Fruit fly (Drosophila melanogaster) whole organism, embryonic: Measurements from ENCODE around the gene Setx.

Source experiments
- Asciz ChIP-seq: fragments of 200-800 bp; sonication (Bioruptor generic); optimal IDR thresholded peaks from 2 replicates; lab custom pipeline; 2017; ENCODE audit warnings: missing biosample characterization, mild to moderate bottlenecking, missing genetic modification characterization, missing genetic modification reagents
- Awh ChIP-seq: fragments of 200-800 bp; sonication (Bioruptor generic); IDR thresholded peaks from 2 replicates; pipeline ENCODE4, ENCODE4 v1.3.6; 2022; ENCODE audit warnings: missing biosample characterization, missing genetic modification characterization
- BEAF-32 ChIP-seq: fragments of 200-800 bp; sonication (Bioruptor generic); optimal IDR thresholded peaks from 3 replicates; lab custom pipeline; 2017; ENCODE audit warnings: missing biosample characterization, missing genetic modification characterization, mild to moderate bottlenecking, moderate library complexity, missing genetic modification reagents
- CG10321 ChIP-seq: fragments of 200-800 bp; sonication (Bioruptor generic); IDR thresholded peaks from 2 replicates; pipeline ENCODE4 v1.3.6; 2022; ENCODE audit warnings: missing biosample characterization, missing genetic modification characterization
- CG10565 ChIP-seq: fragments of 200-800 bp; sonication (Bioruptor generic); optimal IDR thresholded peaks from 3 replicates; lab custom pipeline; 2016; ENCODE audit warnings: missing biosample characterization, mild to moderate bottlenecking, missing genetic modification characterization
- CG11504 ChIP-seq: fragments of 200-800 bp; sonication (Bioruptor generic); optimal IDR thresholded peaks from 3 replicates; lab custom pipeline; 2019; ENCODE audit warnings: missing biosample characterization, mild to moderate bottlenecking, missing genetic modification characterization, moderate library complexity
- CG12236 ChIP-seq: fragments of 200-800 bp; sonication (Bioruptor generic); optimal IDR thresholded peaks from 2 replicates; lab custom pipeline; 2016; ENCODE audit warnings: missing biosample characterization, missing genetic modification characterization
- CG12391 ChIP-seq: fragments of 200-800 bp; sonication (Bioruptor generic); optimal IDR thresholded peaks from 3 replicates; lab custom pipeline; 2018; ENCODE audit warnings: missing biosample characterization, mild to moderate bottlenecking, missing genetic modification characterization, moderate library complexity
- CG13624 ChIP-seq: fragments of 200-800 bp; sonication (Bioruptor generic); optimal IDR thresholded peaks from 2 replicates; lab custom pipeline; 2016; ENCODE audit warnings: missing biosample characterization, missing genetic modification characterization
- CG17328 ChIP-seq: fragments of 200-800 bp; sonication (Bioruptor generic); IDR thresholded peaks from 2 replicates; pipeline ENCODE4 v1.3.6; 2022; ENCODE audit warnings: missing biosample characterization, missing genetic modification characterization
- CG30431 ChIP-seq: fragments of 200-800 bp; sonication (Bioruptor generic); optimal IDR thresholded peaks from 2 replicates; lab custom pipeline; 2017; ENCODE audit warnings: missing biosample characterization, missing genetic modification characterization
- CG32772 ChIP-seq: fragments of 200-800 bp; sonication (Bioruptor generic); IDR thresholded peaks from 2 replicates; pipeline ENCODE4 v1.3.6; 2022; ENCODE audit warnings: missing biosample characterization, missing genetic modification characterization
- CG33213 ChIP-seq: fragments of 200-800 bp; sonication (Bioruptor generic); optimal IDR thresholded peaks from 3 replicates; lab custom pipeline; 2016; ENCODE audit warnings: missing biosample characterization, missing genetic modification characterization
- CG4360 ChIP-seq: fragments of 200-800 bp; sonication (Bioruptor generic); IDR thresholded peaks from 2 replicates; pipeline ENCODE4 v1.3.6; 2022; ENCODE audit warnings: missing biosample characterization, missing genetic modification characterization
- CG43689 ChIP-seq: fragments of 200-800 bp; sonication (Bioruptor generic); IDR thresholded peaks from 2 replicates; pipeline ENCODE4 v1.3.6; 2022; ENCODE audit warnings: missing biosample characterization, missing genetic modification characterization
- CG6654 ChIP-seq: fragments of 200-800 bp; sonication (Bioruptor generic); optimal IDR thresholded peaks from 2 replicates; lab custom pipeline; 2017; ENCODE audit warnings: missing biosample characterization, mild to moderate bottlenecking, missing genetic modification characterization
- CG8924 ChIP-seq: fragments of 200-800 bp; optimal IDR thresholded peaks from 3 replicates; lab custom pipeline; 2019; ENCODE audit warnings: missing biosample characterization, mild to moderate bottlenecking, missing genetic modification characterization, moderate library complexity
- CG9817 ChIP-seq: fragments of 200-800 bp; sonication (Bioruptor generic); optimal IDR thresholded peaks from 2 replicates; lab custom pipeline; 2018; ENCODE audit warnings: missing biosample characterization, mild to moderate bottlenecking, missing genetic modification characterization, moderate library complexity
- GATAe ChIP-seq: fragments of 200-800 bp; sonication (Bioruptor generic); conservative IDR thresholded peaks from 2 replicates; pipeline ENCODE4 v1.3.6; 2022; ENCODE audit warnings: missing biosample characterization, missing genetic modification characterization
- HmgZ ChIP-seq: fragments of 200-800 bp; sonication (Bioruptor generic); optimal IDR thresholded peaks from 2 replicates; lab custom pipeline; 2018; ENCODE audit warnings: missing biosample characterization, mild to moderate bottlenecking, missing genetic modification characterization
- Kr ChIP-seq: fragments of 200-800 bp; sonication (Bioruptor generic); optimal IDR thresholded peaks from 2 replicates; lab custom pipeline; 2017; ENCODE audit warnings: missing biosample characterization, mild to moderate bottlenecking, missing genetic modification characterization
- MESR4 ChIP-seq: fragments of 200-800 bp; sonication (Bioruptor generic); optimal IDR thresholded peaks from 2 replicates; lab custom pipeline; 2018; ENCODE audit warnings: missing biosample characterization, mild to moderate bottlenecking, missing genetic modification characterization, moderate library complexity
- NC2β ChIP-seq: fragments of 200-800 bp; sonication (Bioruptor generic); optimal IDR thresholded peaks from 2 replicates; lab custom pipeline; 2016; ENCODE audit warnings: missing biosample characterization, missing genetic modification characterization
- Sox102F ChIP-seq: fragments of 200-800 bp; sonication (Bioruptor generic); optimal IDR thresholded peaks from 2 replicates; lab custom pipeline; 2018; ENCODE audit warnings: missing biosample characterization, mild to moderate bottlenecking, missing genetic modification characterization, moderate library complexity
- Spps ChIP-seq: fragments of 200-800 bp; sonication (Bioruptor generic); optimal IDR thresholded peaks from 2 replicates; lab custom pipeline; 2018; ENCODE audit warnings: missing biosample characterization, mild to moderate bottlenecking, missing genetic modification characterization
- Tbp ChIP-seq: fragments of >200 bp; optimal IDR thresholded peaks from 2 replicates; lab custom pipeline; 2018; ENCODE audit warnings: missing biosample characterization, missing genetic modification characterization
- al ChIP-seq: fragments of 200-800 bp; sonication (Bioruptor generic); IDR thresholded peaks from 2 replicates; pipeline ENCODE4 v1.3.6; 2022; ENCODE audit warnings: missing biosample characterization, missing genetic modification characterization
- amos ChIP-seq: fragments of 200-800 bp; sonication (Bioruptor generic); IDR thresholded peaks from 2 replicates; pipeline ENCODE4 v1.3.6; 2022; ENCODE audit warnings: missing biosample characterization, missing genetic modification characterization; ENCODE audit not compliant: partially characterized antibody
- ara ChIP-seq: fragments of 200-800 bp; sonication (Bioruptor generic); IDR thresholded peaks from 2 replicates; pipeline ENCODE4 v1.3.6; 2022; ENCODE audit warnings: missing biosample characterization, missing genetic modification characterization
- ase ChIP-seq: fragments of 200-800 bp; sonication (Bioruptor generic); IDR thresholded peaks from 3 replicates; pipeline ENCODE4 v1.3.6; 2022; ENCODE audit warnings: missing biosample characterization, missing genetic modification characterization
- chinmo ChIP-seq: fragments of 200-800 bp; sonication (Bioruptor generic); IDR thresholded peaks from 4 replicates; pipeline ENCODE4 v1.3.6; 2022; ENCODE audit warnings: missing biosample characterization, missing genetic modification characterization; ENCODE audit not compliant: partially characterized antibody
- chm ChIP-seq: fragments of 200-800 bp; sonication (Bioruptor generic); IDR thresholded peaks from 2 replicates; pipeline ENCODE4 v1.3.6; 2022; ENCODE audit warnings: missing biosample characterization, missing genetic modification characterization
- crol ChIP-seq: fragments of 200-800 bp; sonication (Bioruptor generic); IDR thresholded peaks from 2 replicates; pipeline ENCODE4 v1.3.6; 2022; ENCODE audit warnings: missing biosample characterization, missing genetic modification characterization
- disco-r ChIP-seq: fragments of 200-800 bp; sonication (Bioruptor generic); optimal IDR thresholded peaks from 2 replicates; lab custom pipeline; 2016; ENCODE audit warnings: missing biosample characterization, missing genetic modification characterization
- dmrt99B ChIP-seq: fragments of 200-800 bp; sonication (Bioruptor generic); optimal IDR thresholded peaks from 2 replicates; lab custom pipeline; 2018; ENCODE audit warnings: missing biosample characterization, mild to moderate bottlenecking, missing genetic modification characterization, moderate library complexity
- exex ChIP-seq: fragments of 200-800 bp; sonication (Bioruptor generic); optimal IDR thresholded peaks from 4 replicates; lab custom pipeline; 2018; ENCODE audit warnings: missing biosample characterization, mild to moderate bottlenecking, missing genetic modification characterization, moderate library complexity
- fd3F ChIP-seq: fragments of 200-800 bp; sonication (Bioruptor generic); optimal IDR thresholded peaks from 2 replicates; lab custom pipeline; 2018; ENCODE audit warnings: missing biosample characterization, mild to moderate bottlenecking, missing genetic modification characterization, moderate library complexity
- fd96Cb ChIP-seq: fragments of 200-800 bp; sonication (Bioruptor generic); optimal IDR thresholded peaks from 2 replicates; lab custom pipeline; 2018; ENCODE audit warnings: missing biosample characterization, mild to moderate bottlenecking, missing genetic modification characterization, moderate library complexity
- gem ChIP-seq: fragments of 200-800 bp; sonication (Bioruptor generic); optimal IDR thresholded peaks from 2 replicates; lab custom pipeline; 2019; ENCODE audit warnings: missing biosample characterization, mild to moderate bottlenecking, missing genetic modification characterization, moderate library complexity
- grau ChIP-seq: fragments of 200-800 bp; optimal IDR thresholded peaks from 3 replicates; lab custom pipeline; 2019; ENCODE audit warnings: missing biosample characterization, mild to moderate bottlenecking, missing genetic modification characterization, moderate library complexity
- ind ChIP-seq: fragments of 200-800 bp; sonication (Bioruptor generic); optimal IDR thresholded peaks from 3 replicates; lab custom pipeline; 2016; ENCODE audit warnings: missing biosample characterization, missing genetic modification characterization
- jumu ChIP-seq: fragments of 200-800 bp; sonication (Bioruptor generic); optimal IDR thresholded peaks from 3 replicates; lab custom pipeline; 2016; ENCODE audit warnings: missing biosample characterization, missing genetic modification characterization
- knrl ChIP-seq: fragments of 200-800 bp; sonication (Bioruptor generic); IDR thresholded peaks from 3 replicates; pipeline ENCODE4 v1.3.6; 2022; ENCODE audit warnings: missing biosample characterization, missing genetic modification characterization; ENCODE audit not compliant: partially characterized antibody
- odd ChIP-seq: fragments of 200-800 bp; sonication (Bioruptor generic); optimal IDR thresholded peaks from 2 replicates; lab custom pipeline; 2017; ENCODE audit warnings: missing biosample characterization, mild to moderate bottlenecking, missing genetic modification characterization
- org-1 ChIP-seq: fragments of 200-800 bp; sonication (Bioruptor generic); optimal IDR thresholded peaks from 2 replicates; lab custom pipeline; 2017; ENCODE audit warnings: missing biosample characterization, missing genetic modification characterization
- phol ChIP-seq: fragments of 200-800 bp; sonication (Bioruptor generic); optimal IDR thresholded peaks from 3 replicates; lab custom pipeline; 2018; ENCODE audit warnings: missing biosample characterization, mild to moderate bottlenecking, missing genetic modification characterization, moderate library complexity
- row ChIP-seq: fragments of 200-800 bp; sonication (Bioruptor generic); IDR thresholded peaks from 3 replicates; pipeline ENCODE4 v1.3.6; 2022; ENCODE audit warnings: missing biosample characterization, missing genetic modification characterization
- slou ChIP-seq: fragments of 200-800 bp; sonication (Bioruptor generic); optimal IDR thresholded peaks from 3 replicates; lab custom pipeline; 2016; ENCODE audit warnings: missing biosample characterization, missing genetic modification characterization
- tap ChIP-seq: fragments of 200-800 bp; optimal IDR thresholded peaks from 3 replicates; lab custom pipeline; 2019; ENCODE audit warnings: missing biosample characterization, mild to moderate bottlenecking, missing genetic modification characterization, moderate library complexity
- trh ChIP-seq: fragments of 200-800 bp; sonication (Bioruptor generic); optimal IDR thresholded peaks from 2 replicates; lab custom pipeline; 2016; ENCODE audit warnings: missing biosample characterization, missing genetic modification characterization
- twi ChIP-seq: fragments of 200-800 bp; optimal IDR thresholded peaks from 2 replicates; lab custom pipeline; 2019; ENCODE audit warnings: missing biosample characterization, mild to moderate bottlenecking, missing genetic modification characterization, moderate library complexity
- wdn ChIP-seq: fragments of 200-800 bp; sonication (Bioruptor generic); IDR thresholded peaks from 2 replicates; pipeline ENCODE4 v1.3.6; 2022; ENCODE audit warnings: missing biosample characterization, missing genetic modification characterization

The Setx gene

dm6 chr3L:8094652-8095129 lies 42.6 kb downstream of the Setx start (continued):
- no peak for TF ChIP-seq Asciz
- TF ChIP-seq ind (GFP tag; lab: Kevin White, UChicago) = no peak
- peak; percentile 37 for TF ChIP-seq CG8924 (tag; lab: Kevin White, UChicago)
- TF ChIP-seq twi (tag; lab: Kevin White, UChicago) = no peak
- TF ChIP-seq knrl (GFP tag; lab: Robert Waterston, UW) = no peak
- no peak for TF ChIP-seq odd
- no peak for TF ChIP-seq CG6654 (GFP tag; lab: Kevin White, UChicago)
- no peak for TF ChIP-seq trh (GFP tag; lab: Kevin White, UChicago)
- peak; percentile 61 for TF ChIP-seq gem (tag; lab: Kevin White, UChicago)
- TF ChIP-seq CG12236 (GFP tag; lab: Kevin White, UChicago) = no peak
- no peak for TF ChIP-seq CG43689 (GFP tag; lab: Robert Waterston, UW)
- TF ChIP-seq CG17328 (GFP tag; lab: Robert Waterston, UW) = no peak
- no peak for TF ChIP-seq Awh (GFP tag; lab: Robert Waterston, UW)
- TF ChIP-seq grau = peak; percentile 59
- TF ChIP-seq CG13624 (GFP tag; lab: Kevin White, UChicago) = no peak
- no peak for TF ChIP-seq CG30431
- TF ChIP-seq phol (tag; lab: Kevin White, UChicago) = peak; percentile 18
- no peak for TF ChIP-seq GATAe (GFP tag; lab: Robert Waterston, UW)
- no peak for TF ChIP-seq fd96Cb (tag; lab: Kevin White, UChicago)
- TF ChIP-seq MESR4 = no peak
- TF ChIP-seq CG11504 (tag; lab: Kevin White, UChicago) = peak; percentile 49
- TF ChIP-seq chinmo (GFP tag; lab: Robert Waterston, UW) = peak; percentile 71; the same call in 1 of the 4 replicates
- no peak for TF ChIP-seq amos (GFP tag; lab: Robert Waterston, UW)
- TF ChIP-seq exex (tag; lab: Kevin White, UChicago) = no peak
- TF ChIP-seq CG10565 (GFP tag; lab: Kevin White, UChicago) = no peak
- TF ChIP-seq chm (GFP tag; lab: Robert Waterston, UW) = no peak
- no peak for TF ChIP-seq Tbp (GFP tag; lab: Kevin White, UChicago)
- no peak for TF ChIP-seq slou (GFP tag; lab: Kevin White, UChicago)
- TF ChIP-seq ara (GFP tag; lab: Robert Waterston, UW) = no peak
- TF ChIP-seq Kr (GFP tag; lab: Kevin White, UChicago) = no peak
- peak; percentile 18 for TF ChIP-seq CG9817 (tag; lab: Kevin White, UChicago)
- TF ChIP-seq disco-r (GFP tag; lab: Kevin White, UChicago) = no peak
- no peak for TF ChIP-seq ase (GFP tag; lab: Robert Waterston, UW)
- no peak for TF ChIP-seq Spps
- TF ChIP-seq Sox102F (GFP tag; lab: Kevin White, UChicago) = peak; percentile 33
- no peak for TF ChIP-seq CG4360
- no peak for TF ChIP-seq CG33213 (GFP tag; lab: Kevin White, UChicago)
- TF ChIP-seq wdn (GFP tag; lab: Robert Waterston, UW) = no peak
- no peak for TF ChIP-seq NC2β
- peak; percentile 24 for TF ChIP-seq dmrt99B (tag; lab: Kevin White, UChicago)
- TF ChIP-seq org-1 (GFP tag; lab: Kevin White, UChicago) = no peak
- TF ChIP-seq tap = no peak
- no peak for TF ChIP-seq CG10321 (GFP tag; lab: Robert Waterston, UW)
- TF ChIP-seq CG12391 (tag; lab: Kevin White, UChicago) = peak; percentile 25
- TF ChIP-seq row (GFP tag; lab: Robert Waterston, UW) = peak; percentile 46; the same call in 2 of the 3 replicates
- no peak for TF ChIP-seq CG32772 (GFP tag; lab: Robert Waterston, UW)
- no peak for TF ChIP-seq fd3F
- no peak for TF ChIP-seq al (GFP tag; lab: Robert Waterston, UW)
- no peak for TF ChIP-seq HmgZ
- TF ChIP-seq crol (GFP tag; lab: Robert Waterston, UW) = peak; percentile 67
- no peak for TF ChIP-seq jumu
- TF ChIP-seq BEAF-32 (GFP tag; lab: Kevin White, UChicago) = no peak
